Fruit fly (Drosophila melanogaster): ENCODE results near the gene tal-2A.

Gene tal-2A

DNA sequence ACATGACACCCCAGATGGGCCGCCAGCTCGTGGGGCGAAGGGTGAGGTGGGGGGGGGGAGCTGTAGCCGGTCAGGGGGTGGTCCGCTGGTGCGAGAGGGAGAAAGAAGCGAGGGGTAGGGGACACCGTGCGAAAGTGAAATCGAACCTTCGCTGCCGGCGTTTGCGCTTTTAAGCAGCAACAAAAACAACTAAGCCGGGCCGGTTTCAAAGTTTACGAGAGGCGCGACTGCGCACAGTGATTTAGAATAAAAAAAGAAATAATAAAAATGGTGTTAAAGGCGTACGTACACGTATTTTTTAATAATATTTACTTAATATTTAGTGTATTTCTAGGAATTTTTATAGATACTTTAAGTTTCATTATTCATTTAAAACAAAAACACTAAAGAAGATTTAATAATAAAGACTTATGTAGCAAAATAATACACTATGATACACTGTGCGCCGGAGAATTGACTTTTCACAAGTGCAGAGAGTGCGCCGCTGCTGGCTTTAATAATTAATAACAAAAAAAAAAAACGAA lies 18.7 kb downstream of the tal-2A start:
- no peak for TF ChIP-seq psq (optimal IDR thresholded peaks at IDR 0.05)
- TF ChIP-seq Myc (optimal IDR thresholded peaks at IDR 0.05), result no peak
- no peak for TF ChIP-seq Sin3A (optimal IDR thresholded peaks at IDR 0.05)
- TF ChIP-seq ttk (optimal IDR thresholded peaks at IDR 0.05), result no peak
- no peak for TF ChIP-seq h (optimal IDR thresholded peaks at IDR 0.05)

- TF ChIP-seq Myc (optimal IDR thresholded peaks at IDR 0.05), result no peak
- TF ChIP-seq ttk (optimal IDR thresholded peaks at IDR 0.05), result no peak
- TF ChIP-seq h (optimal IDR thresholded peaks at IDR 0.05), result no peak
These were observed 20.0 kb downstream of the tal-2A start for dm6 chr3R:13832950-13833349.

DNA sequence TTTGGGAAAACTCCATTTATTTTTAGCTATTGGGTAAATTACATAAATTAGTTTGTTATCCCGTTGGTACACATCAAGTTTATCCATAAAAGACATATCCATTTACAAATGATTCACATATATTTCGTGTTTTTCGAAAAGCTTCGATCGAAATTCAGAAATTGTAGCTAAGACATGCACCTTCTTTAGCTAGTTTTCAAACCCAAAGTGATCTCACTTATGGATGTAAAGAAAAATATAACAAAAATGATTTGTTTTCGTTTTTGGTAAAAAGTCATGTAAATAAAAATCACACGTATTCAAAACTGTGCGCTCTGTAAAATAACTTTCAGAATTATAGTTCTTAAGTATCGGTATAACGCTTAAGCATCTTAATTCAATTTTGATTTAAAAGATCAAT lies 20.6 kb downstream of the tal-2A start:
- TF ChIP-seq Sin3A (optimal IDR thresholded peaks at IDR 0.05) (no peak), Myc (optimal IDR thresholded peaks at IDR 0.05) (no peak), ttk (optimal IDR thresholded peaks at IDR 0.05) (no peak), insv (optimal IDR thresholded peaks at IDR 0.05) (no peak), psq (optimal IDR thresholded peaks at IDR 0.05) (no peak), h (optimal IDR thresholded peaks at IDR 0.05) (no peak)

- TF ChIP-seq h (optimal IDR thresholded peaks at IDR 0.05) (no peak), insv (optimal IDR thresholded peaks at IDR 0.05) (no peak), Myc (optimal IDR thresholded peaks at IDR 0.05) (no peak), ttk (optimal IDR thresholded peaks at IDR 0.05) (no peak), Sin3A (optimal IDR thresholded peaks at IDR 0.05) (no peak), psq (optimal IDR thresholded peaks at IDR 0.05) (no peak)
These were observed 21.6 kb downstream of the tal-2A start for dm6 chr3R:13834551-13834950.

- TF ChIP-seq Sin3A (optimal IDR thresholded peaks at IDR 0.05) (no peak), psq (optimal IDR thresholded peaks at IDR 0.05) (no peak), Myc (optimal IDR thresholded peaks at IDR 0.05) (no peak), insv (optimal IDR thresholded peaks at IDR 0.05) (no peak), ttk (optimal IDR thresholded peaks at IDR 0.05) (no peak), h (optimal IDR thresholded peaks at IDR 0.05) (no peak)
These were observed 24.9 kb downstream of the tal-2A start, which contains the start of gene Nsf2 for dm6 chr3R:13837807-13838206. TSS of gene Nsf2 (minus strand) at chr3R:13837991.

DNA sequence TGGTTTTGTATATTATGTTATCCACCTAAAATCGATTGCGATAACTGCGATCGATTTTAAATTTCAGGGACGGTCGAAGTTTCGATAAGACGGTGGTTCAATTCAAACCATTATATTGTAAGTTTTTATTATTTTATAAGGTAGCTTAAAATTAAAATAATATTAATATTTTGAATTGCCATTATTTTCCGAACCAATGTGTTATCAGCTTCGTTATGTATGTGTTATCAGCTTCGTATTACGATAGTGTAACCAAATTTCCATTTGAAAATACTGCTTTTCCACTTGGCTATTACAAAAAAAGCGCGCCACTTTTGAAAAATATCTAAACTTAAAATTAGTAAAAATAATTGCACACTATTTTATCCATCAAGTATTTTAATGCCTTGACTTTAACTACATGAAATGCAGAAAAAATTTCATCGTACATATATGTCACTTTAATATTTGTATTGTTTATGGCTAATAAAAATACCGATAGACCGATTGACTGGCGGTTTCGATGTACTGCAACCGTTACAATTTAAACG lies 27.0 kb downstream of the tal-2A start, which contains the start of gene CG31495:
Gene CG31495, minus strand, starts transcription at position 52 of the 530 bp plus-strand sequence.
- no peak for TF ChIP-seq Sin3A (optimal IDR thresholded peaks at IDR 0.05)
- no peak for TF ChIP-seq Myc (optimal IDR thresholded peaks at IDR 0.05)
- no peak for TF ChIP-seq insv (optimal IDR thresholded peaks at IDR 0.05)
- no peak for TF ChIP-seq psq (optimal IDR thresholded peaks at IDR 0.05)
- no peak for TF ChIP-seq h (optimal IDR thresholded peaks at IDR 0.05)
- no peak for TF ChIP-seq ttk (optimal IDR thresholded peaks at IDR 0.05)

DNA sequence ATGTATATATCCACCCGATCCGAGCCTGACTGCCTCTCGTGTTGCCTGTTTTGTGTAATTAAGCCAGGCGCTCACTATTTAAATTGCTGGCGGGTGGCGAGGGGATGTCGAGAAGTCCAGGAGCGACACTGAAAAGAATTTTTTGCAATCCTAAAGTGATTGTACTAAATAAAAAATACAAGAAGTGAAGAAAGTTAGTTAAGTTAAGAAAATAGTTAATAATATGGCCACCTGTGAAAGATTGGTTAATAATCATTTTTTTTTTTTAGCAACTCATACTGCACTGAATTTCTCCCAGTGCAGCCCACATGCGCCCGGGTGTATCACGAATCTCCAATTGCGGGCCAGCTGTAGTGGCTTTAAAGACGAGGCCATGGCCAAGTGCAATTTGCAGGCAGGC lies 28.0 kb downstream of the tal-2A start:
- TF ChIP-seq Myc (optimal IDR thresholded peaks at IDR 0.05) (no peak), insv (optimal IDR thresholded peaks at IDR 0.05) (no peak), h (optimal IDR thresholded peaks at IDR 0.05) (no peak), psq (optimal IDR thresholded peaks at IDR 0.05) (no peak), Sin3A (optimal IDR thresholded peaks at IDR 0.05) (no peak), ttk (optimal IDR thresholded peaks at IDR 0.05) (no peak)

- no peak for TF ChIP-seq insv (optimal IDR thresholded peaks at IDR 0.05)
- no peak for TF ChIP-seq Sin3A (optimal IDR thresholded peaks at IDR 0.05)
- no peak for TF ChIP-seq ttk (optimal IDR thresholded peaks at IDR 0.05)
- no peak for TF ChIP-seq h (optimal IDR thresholded peaks at IDR 0.05)
- no peak for TF ChIP-seq psq (optimal IDR thresholded peaks at IDR 0.05)
- TF ChIP-seq Myc (optimal IDR thresholded peaks at IDR 0.05), result no peak
These were observed 29.6 kb downstream of the tal-2A start for dm6 chr3R:13842532-13842931.

dm6 chr3R:13843611-13844010 lies 30.7 kb downstream of the tal-2A start:
- TF ChIP-seq ttk (optimal IDR thresholded peaks at IDR 0.05) (no peak), Myc (optimal IDR thresholded peaks at IDR 0.05) (no peak), Sin3A (optimal IDR thresholded peaks at IDR 0.05) (no peak), h (optimal IDR thresholded peaks at IDR 0.05) (no peak), psq (optimal IDR thresholded peaks at IDR 0.05) (no peak)

DNA sequence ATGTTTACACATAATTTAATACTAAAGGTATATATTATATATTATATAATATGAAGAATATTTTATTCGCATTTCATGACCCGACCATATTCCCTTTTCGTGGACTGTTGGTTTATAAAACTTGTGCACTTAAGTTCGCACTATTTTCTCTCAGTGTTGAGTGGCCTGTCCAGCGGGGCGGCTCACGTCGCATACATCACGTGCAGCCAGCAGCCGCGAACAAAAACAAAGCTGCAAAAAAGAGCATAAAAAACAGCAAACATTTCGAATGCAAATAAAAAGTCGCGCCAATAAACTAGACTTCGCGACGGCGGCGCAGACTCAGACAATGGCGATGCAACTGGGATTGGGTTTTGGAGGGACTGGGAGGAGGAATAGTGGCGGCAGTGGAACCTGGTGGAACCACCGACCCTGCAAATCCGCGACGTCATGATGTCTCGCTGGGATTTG lies 32.4 kb downstream of the tal-2A start:
- TF ChIP-seq ttk (optimal IDR thresholded peaks at IDR 0.05), result no peak
- no peak for TF ChIP-seq h (optimal IDR thresholded peaks at IDR 0.05)
- no peak for TF ChIP-seq Sin3A (optimal IDR thresholded peaks at IDR 0.05)
- no peak for TF ChIP-seq psq (optimal IDR thresholded peaks at IDR 0.05)
- TF ChIP-seq insv (optimal IDR thresholded peaks at IDR 0.05), result no peak
- TF ChIP-seq Myc (optimal IDR thresholded peaks at IDR 0.05), result no peak

DNA sequence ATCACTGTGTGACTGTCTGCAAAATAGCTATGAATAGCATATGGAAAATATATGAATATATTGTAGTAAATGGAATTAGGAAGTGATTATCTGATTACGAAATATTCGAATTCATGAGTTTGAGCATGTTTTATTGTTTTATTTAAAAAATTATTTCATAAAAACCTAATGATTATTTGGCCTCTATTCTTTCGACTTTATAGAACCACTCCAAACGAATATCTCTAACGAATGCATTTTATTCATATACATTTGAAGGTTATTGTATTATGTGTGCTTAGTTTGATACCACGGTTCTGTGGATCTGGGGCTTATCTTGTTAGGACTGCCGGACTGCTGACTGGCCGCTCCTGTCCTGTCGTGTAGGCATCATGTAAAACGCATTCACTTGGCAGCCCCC lies 33.0 kb downstream of the tal-2A start:
- TF ChIP-seq Sin3A (optimal IDR thresholded peaks at IDR 0.05), result no peak
- TF ChIP-seq insv (optimal IDR thresholded peaks at IDR 0.05), result no peak

DNA sequence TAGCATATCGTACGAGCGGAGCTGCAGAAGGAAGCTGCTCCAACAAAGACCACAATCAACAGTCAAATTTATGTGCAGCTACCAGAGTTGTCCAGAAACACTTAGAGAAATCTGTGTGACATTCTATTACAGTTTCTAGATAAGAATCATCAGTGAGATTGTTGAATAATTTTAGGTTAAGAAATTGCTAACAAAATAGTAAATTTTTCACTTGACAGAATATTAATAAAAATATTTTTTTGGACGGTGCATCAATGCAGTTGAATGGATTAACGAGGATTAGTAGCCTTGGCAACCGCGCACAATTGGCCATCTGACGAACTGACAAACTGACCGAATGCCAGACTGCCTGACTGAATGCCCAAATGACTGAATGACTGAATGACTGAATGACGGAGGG lies 34.4 kb downstream of the tal-2A start:
- no peak for TF ChIP-seq Sin3A (optimal IDR thresholded peaks at IDR 0.05)

dm6 chr3R:13848272-13848671 lies 35.4 kb downstream of the tal-2A start:
- TF ChIP-seq insv (optimal IDR thresholded peaks at IDR 0.05), result no peak

- TF ChIP-seq h (optimal IDR thresholded peaks at IDR 0.05) (no peak), psq (optimal IDR thresholded peaks at IDR 0.05) (no peak), Myc (optimal IDR thresholded peaks at IDR 0.05) (no peak), Sin3A (optimal IDR thresholded peaks at IDR 0.05) (no peak), ttk (optimal IDR thresholded peaks at IDR 0.05) (no peak), insv (optimal IDR thresholded peaks at IDR 0.05) (no peak)
These were observed 36.4 kb downstream of the tal-2A start for dm6 chr3R:13849327-13849726.
